Worm (Caenorhabditis elegans) whole organism, mixed stage, embryonic: ENCODE measurements around the gene fbxb-91.

Source experiments
- elt-3 ChIP-seq: fragments of 150-350 bp; optimal IDR thresholded peaks from 2 replicates; lab custom pipeline; 2014; ENCODE audit warnings: missing biosample characterization, missing genetic modification characterization
- lin-13 ChIP-seq: fragments of 150-350 bp; optimal IDR thresholded peaks from 2 replicates; lab custom pipeline; 2014; ENCODE audit warnings: missing biosample characterization, missing genetic modification characterization
- lin-32 ChIP-seq: fragments of 200-800 bp; sonication (Bioruptor generic); optimal IDR thresholded peaks from 2 replicates; lab custom pipeline; 2018; ENCODE audit warnings: mild to moderate bottlenecking, missing genetic modification characterization, missing compliant biosample characterization
- lsy-2 ChIP-seq: fragments of 150-350 bp; optimal IDR thresholded peaks from 2 replicates; lab custom pipeline; 2014; ENCODE audit warnings: missing biosample characterization, missing genetic modification characterization
- nhr-237 ChIP-seq: fragments of 150-350 bp; optimal IDR thresholded peaks from 2 replicates; lab custom pipeline; 2014; ENCODE audit warnings: missing biosample characterization, missing genetic modification characterization
- nhr-28 ChIP-seq: fragments of 150-350 bp; optimal IDR thresholded peaks from 2 replicates; lab custom pipeline; 2014; ENCODE audit warnings: missing biosample characterization, missing genetic modification characterization
- pha-4 ChIP-seq: fragments of 150-350 bp; optimal IDR thresholded peaks from 2 replicates; lab custom pipeline; 2018; ENCODE audit warnings: missing biosample characterization, missing genetic modification reagents, missing genetic modification characterization
- snpc-4 ChIP-seq: fragments of 150-350 bp; optimal IDR thresholded peaks from 2 replicates; lab custom pipeline; 2014; ENCODE audit warnings: missing biosample characterization, missing genetic modification characterization
- ztf-11 ChIP-seq: fragments of 150-350 bp; optimal IDR thresholded peaks from 2 replicates; lab custom pipeline; 2014; ENCODE audit warnings: missing biosample characterization, missing genetic modification characterization

DNA sequence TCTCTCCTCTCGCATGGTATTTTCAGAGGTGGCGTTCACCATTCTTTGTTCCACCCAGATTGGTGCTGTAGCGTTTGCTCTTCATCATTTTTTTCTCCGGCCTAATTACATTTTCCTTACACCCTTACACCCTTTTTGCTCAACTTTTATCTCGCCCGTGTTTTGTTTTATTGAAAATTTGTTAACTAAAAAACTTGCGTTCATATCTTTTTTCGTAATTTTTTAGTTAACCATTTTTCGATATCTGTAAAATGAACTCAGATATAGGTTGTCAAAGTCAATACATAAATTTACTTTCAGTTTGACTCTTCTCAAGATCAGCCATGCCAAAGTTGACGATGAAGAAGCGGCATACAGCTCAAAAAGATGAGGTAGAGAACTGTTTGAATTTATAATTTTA, 9.0 kb downstream of the fbxb-91 start, which contains the start of gene F12E12.1:
- TF ChIP-seq snpc-4 (tag; lab: Kevin White, UChicago) (no peak), nhr-237 (no peak), lsy-2 (no peak), lin-32 (GFP tag; lab: Kevin White, UChicago) (no peak), nhr-28 (tag; lab: Kevin White, UChicago) (no peak), ztf-11 (tag; lab: Kevin White, UChicago) (no peak), elt-3 (tag; lab: Kevin White, UChicago) (no peak), lin-13 (tag; lab: Kevin White, UChicago) (no peak), pha-4 (no peak)
